Fruit fly (Drosophila melanogaster) whole organism: ENCODE data around the gene NHP2.
A peak's percentile ranks its signal among the peaks of the same experiment; 100 is the strongest.

Experiments used
- CG8478 ChIP-seq: fragments of >200 bp; optimal IDR thresholded peaks from 2 replicates; lab custom pipeline; 2018; ENCODE audit warnings: inconsistent platforms
- Dll ChIP-seq: fragments of >200 bp; optimal IDR thresholded peaks from 2 replicates; lab custom pipeline; 2017
- EcR ChIP-seq, 2 experiments: fragments of >200 bp; optimal IDR thresholded peaks; 2 replicates each; lab custom pipeline; 2017; ENCODE audit warnings: missing biosample characterization in 2 of 2, missing genetic modification characterization in 2 of 2, missing genetic modification reagents in 2 of 2
- psq ChIP-seq: fragments of >200 bp; optimal IDR thresholded peaks from 2 replicates; lab custom pipeline; 2017

DNA sequence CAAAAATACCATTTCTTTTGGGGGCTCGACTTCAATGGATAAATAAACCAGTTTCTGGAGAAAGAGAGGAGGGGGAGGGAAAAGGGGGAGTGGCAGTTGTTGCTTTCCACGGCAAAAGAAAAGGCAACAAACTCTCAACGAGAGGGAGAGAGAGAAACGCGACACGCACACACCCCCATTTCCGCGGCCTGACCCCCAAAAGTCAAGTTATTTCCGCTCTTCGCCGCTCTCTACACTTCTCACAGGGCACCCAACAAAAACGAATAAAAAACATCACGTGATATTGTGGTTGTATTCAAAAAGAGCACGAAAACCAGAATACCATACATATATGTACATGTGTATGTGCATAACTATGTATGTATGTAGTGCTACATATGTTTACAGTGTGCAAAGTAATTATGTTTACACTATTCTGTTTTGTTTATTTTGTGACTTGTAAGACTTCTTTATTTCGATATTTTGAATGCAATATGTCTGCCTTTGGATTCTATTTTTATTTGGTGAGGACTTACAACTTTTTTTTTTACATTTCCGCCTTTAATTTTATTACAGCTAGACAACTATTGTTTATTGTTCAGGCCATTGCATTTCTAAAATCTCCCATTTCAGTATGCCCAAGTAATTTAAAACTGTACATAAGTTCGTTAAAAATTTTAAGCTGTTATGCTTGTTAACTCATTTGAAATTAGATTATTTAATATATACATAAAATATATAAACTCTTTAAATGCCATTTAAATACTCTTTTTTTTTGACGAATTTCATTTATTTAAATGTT lies 20.7 kb downstream of the NHP2 start:
- TF ChIP-seq CG8478 (lab: Kevin White, UChicago) (no peak), Dll (lab: Kevin White, UChicago) (no peak), EcR (GFP tag; optimal IDR thresholded peaks at IDR 0.05; lab: Kevin White, UChicago) (peak; percentile 59 to 86), psq (lab: Kevin White, UChicago) (no peak)
